Worm (Caenorhabditis elegans): ENCODE results near the gene R52.6.

DNA sequence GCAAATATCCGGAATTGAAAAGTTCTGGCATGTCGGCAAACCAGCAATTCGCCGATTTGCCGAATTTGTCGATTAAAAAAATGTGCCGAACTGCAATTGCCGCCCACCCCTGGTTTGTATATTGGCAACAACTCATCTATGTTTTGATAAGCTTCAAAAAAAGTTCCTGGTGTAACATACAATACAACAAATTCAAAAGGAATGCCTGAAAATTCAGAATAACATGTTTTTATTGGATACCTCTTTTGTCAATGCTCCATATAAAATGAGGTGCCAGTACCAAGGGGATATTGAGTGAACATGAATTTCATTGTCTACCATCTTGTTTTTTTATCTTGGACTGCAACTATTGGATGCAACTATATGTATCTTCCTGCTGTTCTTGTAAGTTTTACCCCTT is 31.6 kb downstream of the R52.6 start, which contains the start of gene T16A1.4:
- TF ChIP-seq unc-62 (GFP tag; optimal IDR thresholded peaks at IDR 0.05): no peak
- TF ChIP-seq rec-8 (tag; optimal IDR thresholded peaks at IDR 0.05): no peak
- TF ChIP-seq F37B4.10 (GFP tag; IDR thresholded peaks at IDR 0.05): no peak
- no peak for TF ChIP-seq madf-6 (GFP tag; IDR thresholded peaks at IDR 0.05)
- no peak for TF ChIP-seq bed-1 (GFP tag; IDR thresholded peaks at IDR 0.05)
- no peak for TF ChIP-seq K12H6.12 (tag; optimal IDR thresholded peaks at IDR 0.05)
- no peak for TF ChIP-seq ceh-91 (GFP tag; IDR thresholded peaks at IDR 0.05)
- no peak for TF ChIP-seq tbp1 (GFP tag; optimal IDR thresholded peaks at IDR 0.05)
- no peak for TF ChIP-seq him-1 (tag; optimal IDR thresholded peaks at IDR 0.05)
- TF ChIP-seq fkh-3 (tag; optimal IDR thresholded peaks at IDR 0.05): no peak
- no peak for TF ChIP-seq snpc-1.1 (tag; optimal IDR thresholded peaks at IDR 0.05; ENCODE audit: insufficient read depth)
- TF ChIP-seq unc-130 (GFP tag; optimal IDR thresholded peaks at IDR 0.05): no peak
- no peak for TF ChIP-seq Y79H2A.3 (GFP tag; conservative IDR thresholded peaks at IDR 0.05)
- TF ChIP-seq ama-1 (optimal IDR thresholded peaks at IDR 0.05): no peak
- TF ChIP-seq ama-1 (GFP tag; optimal IDR thresholded peaks at IDR 0.05): no peak
